Worm (Caenorhabditis elegans) whole organism, mixed stage, embryonic: Measurements from ENCODE around the gene fog-2.

ENCODE experiments used
- lsy-2 ChIP-seq: fragments of 150-350 bp; optimal IDR thresholded peaks from 2 replicates; lab custom pipeline; 2014; ENCODE audit warnings: missing biosample characterization, missing genetic modification characterization
- nhr-237 ChIP-seq: fragments of 150-350 bp; optimal IDR thresholded peaks from 2 replicates; lab custom pipeline; 2014; ENCODE audit warnings: missing biosample characterization, missing genetic modification characterization
- snpc-4 ChIP-seq: fragments of 150-350 bp; optimal IDR thresholded peaks from 2 replicates; lab custom pipeline; 2014; ENCODE audit warnings: missing biosample characterization, missing genetic modification characterization
- unc-62 ChIP-seq: fragments of 150-350 bp; optimal IDR thresholded peaks from 2 replicates; lab custom pipeline; 2014; ENCODE audit warnings: missing biosample characterization, missing genetic modification reagents, missing genetic modification characterization

- no peak for TF ChIP-seq nhr-237 (tag; lab: Kevin White, UChicago)
- no peak for TF ChIP-seq snpc-4
- no peak for TF ChIP-seq unc-62 (GFP tag; lab: Kevin White, UChicago)
- TF ChIP-seq lsy-2 (tag; lab: Kevin White, UChicago) = no peak
Observed at ce11 chrV:20182311-20182710, 16.7 kb upstream of the fog-2 start.
